Worm (Caenorhabditis elegans) whole organism, L4/young adult: ENCODE data around the gene egl-6.
A peak's percentile ranks its signal among the peaks of the same experiment; 100 is the strongest.

Source experiments
- W03F9.2 ChIP-seq: fragments of 150-350 bp; optimal IDR thresholded peaks from 2 replicates; lab custom pipeline; 2014; ENCODE audit warnings: missing biosample characterization, missing genetic modification characterization
- dao-5 ChIP-seq: sonication (generic microtip); optimal IDR thresholded peaks from 2 replicates; lab custom pipeline; 2016; ENCODE audit warnings: missing genotype, missing genetic modification characterization, moderate library complexity, missing compliant biosample characterization
- him-1 ChIP-seq: sonication (generic microtip); optimal IDR thresholded peaks from 2 replicates; lab custom pipeline; 2016; ENCODE audit warnings: missing genotype, missing genetic modification reagents, missing genetic modification characterization, missing compliant biosample characterization

The egl-6 gene

ce11 chrX:5981698-5982097 is 50.8 kb downstream of the egl-6 start:
- no peak for TF ChIP-seq dao-5 (tag; lab: Kevin White, UChicago)
- peak; percentile 31 for TF ChIP-seq him-1
- no peak for TF ChIP-seq W03F9.2

DNA sequence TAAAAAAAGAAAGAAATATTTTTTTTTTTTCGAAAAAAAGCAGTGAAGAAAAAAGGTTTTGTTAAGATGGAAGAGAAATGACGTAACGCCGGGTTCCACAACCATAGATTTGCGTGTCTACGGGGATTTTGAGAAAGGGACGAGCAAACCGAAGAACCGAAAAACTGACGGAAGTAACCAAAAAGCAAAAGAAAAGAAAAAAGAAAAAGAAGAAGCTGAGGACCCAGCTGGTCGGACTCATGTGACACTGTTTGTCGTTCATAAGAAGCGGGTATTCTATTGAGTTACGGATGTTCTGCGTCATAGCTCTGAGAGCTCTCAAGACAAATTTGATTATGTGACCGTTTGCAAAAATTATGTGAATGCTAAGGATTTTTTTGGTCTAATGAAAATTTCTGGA is 51.9 kb downstream of the egl-6 start:
- TF ChIP-seq W03F9.2 (no peak), him-1 (peak; percentile 20), dao-5 (tag; lab: Kevin White, UChicago) (no peak)

DNA sequence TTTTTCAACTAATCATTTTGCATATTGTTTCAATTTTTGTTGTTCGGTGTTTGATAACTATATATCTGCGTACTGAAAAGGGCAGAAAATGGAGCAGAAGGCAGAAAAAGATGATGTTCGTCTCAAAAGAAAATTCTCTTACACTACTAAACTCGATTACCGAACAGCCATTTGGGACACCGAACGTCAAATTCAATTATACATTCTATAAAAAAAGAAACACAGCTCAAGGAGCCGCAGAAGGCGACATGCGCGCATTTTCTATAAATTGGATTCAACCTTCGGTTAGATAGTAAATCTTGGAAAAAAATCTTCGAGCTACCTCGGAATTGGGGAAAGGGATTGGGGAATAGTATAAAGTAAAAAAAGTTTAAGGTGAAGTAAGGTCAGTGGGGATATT is 52.3 kb downstream of the egl-6 start:
- no peak for TF ChIP-seq W03F9.2
- TF ChIP-seq dao-5 (tag; lab: Kevin White, UChicago), result no peak
- no peak for TF ChIP-seq him-1
